Worm (Caenorhabditis elegans): Measurements from ENCODE around the gene cul-3.

Gene cul-3

ce11 chrV:203855-204432 is 26.7 kb downstream of the cul-3 start, which contains the start of gene lec-12 (continued):
- TF ChIP-seq set-16 (GFP tag; IDR thresholded peaks at IDR 0.05): no peak
- no peak for TF ChIP-seq mdl-1 (tag; optimal IDR thresholded peaks at IDR 0.05)
- TF ChIP-seq nhr-102 (tag; optimal IDR thresholded peaks at IDR 0.05): peak; percentile 25
- peak; percentile 39 for TF ChIP-seq mep-1 (tag; optimal IDR thresholded peaks at IDR 0.05)
- no peak for TF ChIP-seq mes-2 (tag; optimal IDR thresholded peaks at IDR 0.05; ENCODE audit: poor library complexity, severe bottlenecking)
- no peak for TF ChIP-seq pha-4 (GFP tag; IDR thresholded peaks at IDR 0.05)
- peak; percentile 91 for TF ChIP-seq pha-4 (tag; optimal IDR thresholded peaks at IDR 0.05)
- no peak for TF ChIP-seq lin-39 (tag; optimal IDR thresholded peaks at IDR 0.05)
- TF ChIP-seq nhr-6 (tag; optimal IDR thresholded peaks at IDR 0.05): peak; percentile 24
- TF ChIP-seq dve-1 (tag; optimal IDR thresholded peaks at IDR 0.05; ENCODE audit: insufficient read depth): peak; percentile 54
- peak; percentile 79 for TF ChIP-seq zip-2 (tag; optimal IDR thresholded peaks at IDR 0.05)
- TF ChIP-seq dpl-1 (GFP tag; optimal IDR thresholded peaks at IDR 0.05): no peak
- TF ChIP-seq rbr-2 (tag; optimal IDR thresholded peaks at IDR 0.05): peak; percentile 2

DNA sequence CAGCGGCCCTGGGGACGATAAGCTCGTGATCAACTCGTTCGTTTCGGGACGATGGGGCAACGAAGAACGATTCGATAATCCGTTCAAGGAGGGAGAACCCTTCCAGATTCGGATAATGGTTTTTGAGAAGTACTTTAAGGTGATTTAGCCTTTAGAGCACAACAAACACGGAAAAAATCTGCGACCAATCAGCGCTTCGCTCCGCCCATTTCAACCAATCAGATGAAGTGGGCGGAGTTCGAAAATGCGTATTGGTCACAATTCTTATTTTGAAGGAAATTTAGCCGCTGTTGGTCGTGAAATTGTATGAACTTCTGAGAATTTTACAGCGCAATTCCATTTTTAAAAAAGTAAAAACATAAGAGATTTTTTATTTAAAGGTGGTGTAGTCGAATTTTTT is 29.6 kb downstream of the cul-3 start:
- TF ChIP-seq unc-130 (GFP tag; optimal IDR thresholded peaks at IDR 0.05) (no peak), mes-2 (tag; optimal IDR thresholded peaks at IDR 0.05; ENCODE audit: poor library complexity, severe bottlenecking) (no peak), jun-1 (tag; optimal IDR thresholded peaks at IDR 0.05) (no peak), cey-2 (tag; optimal IDR thresholded peaks at IDR 0.05; ENCODE audit: borderline replicate concordance, insufficient read depth) (no peak), nhr-10 (tag; optimal IDR thresholded peaks at IDR 0.05) (no peak), mxl-2 (GFP tag; conservative IDR thresholded peaks at IDR 0.05) (no peak), vab-7 (GFP tag; IDR thresholded peaks at IDR 0.05) (no peak), dmd-9 (GFP tag; IDR thresholded peaks at IDR 0.05) (no peak), nhr-11 (tag; optimal IDR thresholded peaks at IDR 0.05) (no peak), snpc-1.2 (GFP tag; IDR thresholded peaks at IDR 0.05) (no peak)

DNA sequence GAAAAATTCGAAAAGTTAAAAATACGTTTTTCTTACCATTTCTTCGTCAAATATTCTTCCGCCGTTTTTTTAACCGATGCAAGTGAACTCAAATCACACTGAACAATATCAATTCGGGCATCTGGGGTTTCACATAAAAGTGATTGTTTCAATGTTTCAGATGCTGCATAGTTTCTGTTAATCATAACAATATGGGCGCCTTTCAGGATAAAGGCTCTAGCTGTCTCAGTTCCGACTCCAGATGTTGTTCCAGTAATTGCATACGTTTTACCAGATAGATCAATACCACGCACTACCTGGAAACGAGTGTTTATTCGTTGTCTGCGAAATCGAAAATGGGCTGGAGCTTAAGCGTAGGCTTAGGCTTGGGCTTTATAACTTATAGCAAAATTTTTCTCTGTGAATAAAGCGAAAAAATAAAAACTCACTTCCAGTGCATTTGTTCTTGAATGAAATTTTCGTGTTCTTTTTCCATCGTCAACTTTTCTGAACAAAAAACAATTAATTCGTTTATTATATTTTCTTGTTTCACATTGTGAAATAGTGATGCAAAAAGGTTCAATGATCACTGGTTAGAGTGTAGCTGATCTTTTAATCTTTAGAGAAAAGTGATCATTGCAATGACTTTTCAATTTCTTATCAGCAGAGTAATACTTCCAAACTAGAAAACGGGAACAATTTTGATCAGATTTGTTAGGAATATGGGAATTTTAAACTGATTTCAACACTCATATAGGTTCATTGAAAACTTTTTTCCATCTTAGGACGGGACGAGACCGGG is 34.4 kb downstream of the cul-3 start:
- TF ChIP-seq unc-62 (GFP tag; optimal IDR thresholded peaks at IDR 0.05 in 1 of 2): peak in 1 of 2 experiments; percentile 37
- TF ChIP-seq unc-62 (tag; optimal IDR thresholded peaks at IDR 0.05): no peak
- no peak for TF ChIP-seq unc-39 (tag; optimal IDR thresholded peaks at IDR 0.05)
- peak; percentile 73 for TF ChIP-seq dve-1 (tag; optimal IDR thresholded peaks at IDR 0.05; ENCODE audit: insufficient read depth)
- TF ChIP-seq nhr-77 (tag; optimal IDR thresholded peaks at IDR 0.05): no peak
- TF ChIP-seq lin-1 (GFP tag; IDR thresholded peaks at IDR 0.05): no peak
- no peak for TF ChIP-seq hlh-30 (tag; optimal IDR thresholded peaks at IDR 0.05; ENCODE audit: insufficient read depth)
- TF ChIP-seq lsy-2 (tag; optimal IDR thresholded peaks at IDR 0.05): peak in 1 of 2 experiments; percentile 46
- no peak for TF ChIP-seq F44E2.7 (GFP tag; IDR thresholded peaks at IDR 0.05)
- TF ChIP-seq nhr-48 (tag; optimal IDR thresholded peaks at IDR 0.05): no peak
- no peak for TF ChIP-seq nhr-237 (tag; optimal IDR thresholded peaks at IDR 0.05)
- no peak for TF ChIP-seq Y105C5A.15 (GFP tag; IDR thresholded peaks at IDR 0.05)
- TF ChIP-seq mep-1 (tag; optimal IDR thresholded peaks at IDR 0.05): peak; percentile 60
- no peak for TF ChIP-seq nhr-102 (tag; optimal IDR thresholded peaks at IDR 0.05)
- TF ChIP-seq madf-9 (GFP tag; conservative IDR thresholded peaks at IDR 0.05): no peak
- TF ChIP-seq hif-1 (tag; optimal IDR thresholded peaks at IDR 0.05): no peak
- TF ChIP-seq dmd-9 (GFP tag; IDR thresholded peaks at IDR 0.05): no peak
- no peak for TF ChIP-seq zip-11 (GFP tag; IDR thresholded peaks at IDR 0.05)
- no peak for TF ChIP-seq duxl-1 (tag; optimal IDR thresholded peaks at IDR 0.05; ENCODE audit: poor library complexity)
- TF ChIP-seq ztf-11 (tag; optimal IDR thresholded peaks at IDR 0.05): no peak
- no peak for TF ChIP-seq egl-43 (GFP tag; IDR thresholded peaks at IDR 0.05)
- TF ChIP-seq rbr-2 (tag; optimal IDR thresholded peaks at IDR 0.05): no peak
- peak; percentile 50 for TF ChIP-seq ztf-7 (tag; optimal IDR thresholded peaks at IDR 0.05)
- TF ChIP-seq daf-16 (GFP tag; optimal IDR thresholded peaks at IDR 0.05): no peak
- TF ChIP-seq daf-16 (tag; optimal IDR thresholded peaks at IDR 0.05): peak; percentile 70
- no peak for TF ChIP-seq skn-1 (tag; optimal IDR thresholded peaks at IDR 0.05)

Measured in whole organism, L4 larva.